Worm (Caenorhabditis elegans) whole organism, mixed stage, embryonic: ENCODE data around the gene M153.3.
A peak's percentile ranks its signal among the peaks of the same experiment; 100 is the strongest.

Experiments used
- bed-3 ChIP-seq: fragments of 200-800 bp; sonication (Bioruptor generic); optimal IDR thresholded peaks from 3 replicates; lab custom pipeline; 2018; ENCODE audit warnings: mild to moderate bottlenecking, missing genetic modification characterization, moderate library complexity, missing compliant biosample characterization
- blmp-1 ChIP-seq: fragments of 150-350 bp; optimal IDR thresholded peaks from 2 replicates; lab custom pipeline; 2014; ENCODE audit warnings: missing biosample characterization, missing genetic modification characterization
- ceh-43 ChIP-seq: fragments of 200-800 bp; sonication (Bioruptor generic); optimal IDR thresholded peaks from 2 replicates; lab custom pipeline; 2018; ENCODE audit warnings: mild to moderate bottlenecking, missing genetic modification characterization, moderate library complexity, missing compliant biosample characterization
- ceh-83 ChIP-seq: fragments of 200-800 bp; sonication (Bioruptor generic); optimal IDR thresholded peaks from 2 replicates; lab custom pipeline; 2018; ENCODE audit warnings: mild to moderate bottlenecking, missing genetic modification characterization, missing compliant biosample characterization
- ces-1 ChIP-seq: fragments of 150-350 bp; optimal IDR thresholded peaks from 2 replicates; lab custom pipeline; 2014; ENCODE audit warnings: missing biosample characterization, missing genetic modification reagents, missing genetic modification characterization
- cnd-1 ChIP-seq: fragments of 200-800 bp; sonication (Bioruptor generic); optimal IDR thresholded peaks from 2 replicates; lab custom pipeline; 2018; ENCODE audit warnings: mild to moderate bottlenecking, missing genetic modification characterization, missing compliant biosample characterization
- drap-1 ChIP-seq: fragments of 200-800 bp; sonication (Bioruptor generic); optimal IDR thresholded peaks from 3 replicates; lab custom pipeline; 2018; ENCODE audit warnings: mild to moderate bottlenecking, missing genetic modification characterization, missing compliant biosample characterization
- elt-1 ChIP-seq: sonication (generic microtip); optimal IDR thresholded peaks from 2 replicates; lab custom pipeline; 2017; ENCODE audit warnings: missing genetic modification characterization, mild to moderate bottlenecking, missing compliant biosample characterization, antibody characterized with exemption, moderate library complexity, borderline replicate concordance; ENCODE audit not compliant: insufficient read depth
- elt-3 ChIP-seq: fragments of 150-350 bp; optimal IDR thresholded peaks from 2 replicates; lab custom pipeline; 2014; ENCODE audit warnings: missing biosample characterization, missing genetic modification characterization
- flh-1 ChIP-seq: fragments of 200-800 bp; sonication (Bioruptor generic); optimal IDR thresholded peaks from 2 replicates; lab custom pipeline; 2018; ENCODE audit warnings: mild to moderate bottlenecking, missing genetic modification characterization, moderate library complexity, missing compliant biosample characterization
- hlh-1 ChIP-seq: fragments of 150-350 bp; optimal IDR thresholded peaks from 2 replicates; lab custom pipeline; 2014; ENCODE audit warnings: missing biosample characterization, missing genetic modification reagents, missing genetic modification characterization
- lin-13 ChIP-seq: fragments of 150-350 bp; optimal IDR thresholded peaks from 2 replicates; lab custom pipeline; 2014; ENCODE audit warnings: missing biosample characterization, missing genetic modification characterization
- lin-32 ChIP-seq: fragments of 200-800 bp; sonication (Bioruptor generic); optimal IDR thresholded peaks from 2 replicates; lab custom pipeline; 2018; ENCODE audit warnings: mild to moderate bottlenecking, missing genetic modification characterization, missing compliant biosample characterization
- lsy-2 ChIP-seq: fragments of 150-350 bp; optimal IDR thresholded peaks from 2 replicates; lab custom pipeline; 2014; ENCODE audit warnings: missing biosample characterization, missing genetic modification characterization
- mab-5 ChIP-seq: fragments of 150-350 bp; optimal IDR thresholded peaks from 2 replicates; lab custom pipeline; 2014; ENCODE audit warnings: missing biosample characterization, missing genetic modification characterization
- mls-2 ChIP-seq: sonication (generic microtip); optimal IDR thresholded peaks from 2 replicates; lab custom pipeline; 2016; ENCODE audit warnings: mild to moderate bottlenecking, missing genetic modification characterization, moderate library complexity, missing compliant biosample characterization
- nhr-12 ChIP-seq: fragments of 150-350 bp; optimal IDR thresholded peaks from 2 replicates; lab custom pipeline; 2014; ENCODE audit warnings: missing biosample characterization, missing genetic modification characterization
- nhr-2 ChIP-seq: fragments of 150-350 bp; optimal IDR thresholded peaks from 2 replicates; lab custom pipeline; 2014; ENCODE audit warnings: missing biosample characterization, missing genetic modification characterization
- nhr-237 ChIP-seq: fragments of 150-350 bp; optimal IDR thresholded peaks from 2 replicates; lab custom pipeline; 2014; ENCODE audit warnings: missing biosample characterization, missing genetic modification characterization
- nhr-28 ChIP-seq: fragments of 150-350 bp; optimal IDR thresholded peaks from 2 replicates; lab custom pipeline; 2014; ENCODE audit warnings: missing biosample characterization, missing genetic modification characterization
- nhr-76 ChIP-seq: sonication (generic microtip); optimal IDR thresholded peaks from 2 replicates; lab custom pipeline; 2017; ENCODE audit warnings: missing biosample characterization, missing genetic modification characterization
- pha-4 ChIP-seq: fragments of 150-350 bp; optimal IDR thresholded peaks from 2 replicates; lab custom pipeline; 2018; ENCODE audit warnings: missing biosample characterization, missing genetic modification reagents, missing genetic modification characterization
- snpc-4 ChIP-seq: fragments of 150-350 bp; optimal IDR thresholded peaks from 2 replicates; lab custom pipeline; 2014; ENCODE audit warnings: missing biosample characterization, missing genetic modification characterization
- tbx-8 ChIP-seq: fragments of 200-800 bp; sonication (Bioruptor generic); optimal IDR thresholded peaks from 2 replicates; lab custom pipeline; 2018; ENCODE audit warnings: mild to moderate bottlenecking, missing genetic modification characterization, moderate library complexity, missing compliant biosample characterization
- unc-120 ChIP-seq: sonication (generic microtip); optimal IDR thresholded peaks from 2 replicates; lab custom pipeline; 2017; ENCODE audit warnings: missing genetic modification characterization, missing compliant biosample characterization; ENCODE audit not compliant: poor library complexity, severe bottlenecking
- unc-62 ChIP-seq: fragments of 150-350 bp; optimal IDR thresholded peaks from 2 replicates; lab custom pipeline; 2014; ENCODE audit warnings: missing biosample characterization, missing genetic modification reagents, missing genetic modification characterization
- zip-8 ChIP-seq: fragments of 150-350 bp; optimal IDR thresholded peaks from 2 replicates; lab custom pipeline; 2014; ENCODE audit warnings: missing biosample characterization, missing genetic modification characterization

The M153.3 gene

DNA sequence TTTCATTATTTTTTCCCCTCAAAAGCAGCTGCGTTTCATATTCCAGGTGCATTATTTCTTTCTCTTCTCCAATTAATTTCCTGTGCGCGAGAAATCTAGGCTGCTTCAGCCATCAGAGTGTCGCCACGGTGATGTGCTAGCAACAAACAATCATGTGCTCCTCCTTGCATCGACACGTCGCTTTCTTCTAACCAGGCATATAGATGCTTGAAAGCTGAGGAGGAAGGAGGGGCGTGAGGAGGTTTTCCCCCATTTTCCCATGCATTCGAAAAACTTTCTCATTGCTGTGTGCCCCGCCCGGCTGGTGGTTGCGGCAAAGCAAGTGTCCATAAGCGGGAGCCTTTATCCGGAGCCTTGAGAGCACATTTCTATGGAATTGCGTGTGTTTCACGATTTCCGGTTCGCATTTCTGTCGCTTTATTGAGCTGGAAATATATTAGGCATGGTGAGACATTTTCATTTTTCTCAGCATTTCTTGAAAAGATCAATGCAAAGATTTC lies 7.0 kb downstream of the M153.3 start, which contains the start of gene znf-474:
Gene znf-474, plus strand, starts transcription at position 287 of the 500 bp plus-strand sequence.
- no peak for TF ChIP-seq lin-13
- no peak for TF ChIP-seq unc-62 (GFP tag; lab: Kevin White, UChicago)
- no peak for TF ChIP-seq elt-1 (tag; lab: Kevin White, UChicago)
- no peak for TF ChIP-seq nhr-28 (tag; lab: Kevin White, UChicago)
- no peak for TF ChIP-seq mab-5 (tag; lab: Kevin White, UChicago)
- no peak for TF ChIP-seq nhr-12 (tag; lab: Kevin White, UChicago)
- TF ChIP-seq zip-8 (tag; lab: Kevin White, UChicago) = no peak
- no peak for TF ChIP-seq ceh-43 (GFP tag; lab: Kevin White, UChicago)
- TF ChIP-seq lsy-2 (tag; lab: Kevin White, UChicago) = no peak
- TF ChIP-seq cnd-1 (tag; lab: Kevin White, UChicago) = no peak
- TF ChIP-seq blmp-1 (tag; lab: Kevin White, UChicago) = no peak
- TF ChIP-seq nhr-237 (tag; lab: Kevin White, UChicago) = no peak
- TF ChIP-seq hlh-1 (tag; lab: Kevin White, UChicago) = no peak
- TF ChIP-seq elt-3 (tag; lab: Kevin White, UChicago) = no peak

- TF ChIP-seq zip-8 (tag; lab: Kevin White, UChicago) (no peak), flh-1 (GFP tag; lab: Kevin White, UChicago) (no peak), snpc-4 (no peak), mab-5 (tag; lab: Kevin White, UChicago) (no peak), nhr-76 (no peak), lsy-2 (tag; lab: Kevin White, UChicago) (no peak), lin-32 (no peak), elt-3 (tag; lab: Kevin White, UChicago) (no peak), nhr-28 (tag; lab: Kevin White, UChicago) (no peak), ceh-83 (GFP tag; lab: Kevin White, UChicago) (no peak), ces-1 (GFP tag; lab: Kevin White, UChicago) (no peak), unc-120 (tag; lab: Kevin White, UChicago) (no peak), drap-1 (GFP tag; lab: Kevin White, UChicago) (no peak), hlh-1 (tag; lab: Kevin White, UChicago) (no peak), bed-3 (GFP tag; lab: Kevin White, UChicago) (no peak)
Observed at ce11 chrX:12154055-12154898, 11.6 kb downstream of the M153.3 start, which contains the start of gene mfsd-11. Gene mfsd-11, minus strand, starts transcription at chrX:12154105.

ce11 chrX:12158641-12159040 lies 16.0 kb downstream of the M153.3 start:
- TF ChIP-seq unc-62 (GFP tag; lab: Kevin White, UChicago) (peak; percentile 85), pha-4 (no peak), unc-120 (tag; lab: Kevin White, UChicago) (peak; percentile 39), hlh-1 (tag; lab: Kevin White, UChicago) (peak; percentile 70), nhr-237 (tag; lab: Kevin White, UChicago) (no peak)

- no peak for TF ChIP-seq nhr-2 (tag; lab: Kevin White, UChicago)
- no peak for TF ChIP-seq elt-3 (tag; lab: Kevin White, UChicago)
- peak; percentile 25 for TF ChIP-seq pha-4
- no peak for TF ChIP-seq ceh-43 (GFP tag; lab: Kevin White, UChicago)
Observed at ce11 chrX:12160002-12160690, 17.5 kb downstream of the M153.3 start, which contains the start of gene F57G12.2. Gene F57G12.2, minus strand, starts transcription at chrX:12160052.

ce11 chrX:12162659-12163058 lies 20.0 kb downstream of the M153.3 start:
- no peak for TF ChIP-seq nhr-76
- TF ChIP-seq elt-1 (tag; lab: Kevin White, UChicago) = no peak
- TF ChIP-seq bed-3 (GFP tag; lab: Kevin White, UChicago) = no peak
- TF ChIP-seq mls-2 (tag; lab: Kevin White, UChicago) = no peak
- TF ChIP-seq zip-8 (tag; lab: Kevin White, UChicago) = no peak
- no peak for TF ChIP-seq ceh-43 (GFP tag; lab: Kevin White, UChicago)
- no peak for TF ChIP-seq tbx-8
